Fruit fly (Drosophila melanogaster) whole organism, embryonic: ENCODE results near the gene Ltn1.

Experiments
- Adf1 ChIP-seq: fragments of 200-800 bp; sonication (Bioruptor generic); IDR thresholded peaks from 2 replicates; pipeline ENCODE4 v1.3.6; 2022; ENCODE audit warnings: missing biosample characterization, missing genetic modification characterization
- Aef1 ChIP-seq: fragments of 200-800 bp; sonication (Bioruptor generic); IDR thresholded peaks from 3 replicates; pipeline ENCODE4 v1.3.6; 2022; ENCODE audit warnings: missing biosample characterization, missing genetic modification characterization
- Atf-2 ChIP-seq: fragments of 200-800 bp; sonication (Bioruptor generic); optimal IDR thresholded peaks from 2 replicates; lab custom pipeline; 2016; ENCODE audit warnings: missing biosample characterization, missing genetic modification characterization
- B-H1 ChIP-seq: fragments of 200-800 bp; sonication (Bioruptor generic); IDR thresholded peaks from 3 replicates; pipeline ENCODE4 v1.3.6; 2022; ENCODE audit warnings: missing biosample characterization, missing genetic modification characterization
- CG10321 ChIP-seq: fragments of 200-800 bp; sonication (Bioruptor generic); IDR thresholded peaks from 2 replicates; pipeline ENCODE4 v1.3.6; 2022; ENCODE audit warnings: missing biosample characterization, missing genetic modification characterization
- CG10959 ChIP-seq: fragments of 200-800 bp; sonication (Bioruptor generic); IDR thresholded peaks from 2 replicates; pipeline ENCODE4 v1.3.6; 2022; ENCODE audit warnings: missing biosample characterization, missing genetic modification characterization
- CG11723 ChIP-seq: fragments of 200-800 bp; sonication (Bioruptor generic); optimal IDR thresholded peaks from 2 replicates; lab custom pipeline; 2017; ENCODE audit warnings: missing biosample characterization, mild to moderate bottlenecking, missing genetic modification characterization
- CG13775 ChIP-seq: fragments of 200-800 bp; sonication (Bioruptor generic); optimal IDR thresholded peaks from 3 replicates; lab custom pipeline; 2017; ENCODE audit warnings: missing biosample characterization, mild to moderate bottlenecking, missing genetic modification characterization
- CG15601 ChIP-seq: fragments of 200-800 bp; sonication (Bioruptor generic); optimal IDR thresholded peaks from 3 replicates; lab custom pipeline; 2019; ENCODE audit warnings: missing biosample characterization, mild to moderate bottlenecking, missing genetic modification characterization, moderate library complexity
- CG16813 ChIP-seq: fragments of 200-800 bp; sonication (Bioruptor generic); IDR thresholded peaks from 3 replicates; pipeline ENCODE4 v1.3.6; 2022; ENCODE audit warnings: missing biosample characterization, missing genetic modification characterization; ENCODE audit not compliant: partially characterized antibody
- CG18262 ChIP-seq: fragments of 200-800 bp; optimal IDR thresholded peaks from 3 replicates; lab custom pipeline; 2019; ENCODE audit warnings: missing biosample characterization, mild to moderate bottlenecking, missing genetic modification characterization, moderate library complexity
- CG18764 ChIP-seq: fragments of 200-800 bp; sonication (Bioruptor generic); optimal IDR thresholded peaks from 3 replicates; lab custom pipeline; 2016; ENCODE audit warnings: missing biosample characterization, missing genetic modification characterization
- CG2120 ChIP-seq: fragments of 200-800 bp; sonication (Bioruptor generic); optimal IDR thresholded peaks from 3 replicates; lab custom pipeline; 2016; ENCODE audit warnings: missing biosample characterization, missing genetic modification characterization
- CG2678 ChIP-seq: fragments of 200-800 bp; sonication (Bioruptor generic); optimal IDR thresholded peaks from 3 replicates; lab custom pipeline; 2019; ENCODE audit warnings: missing biosample characterization, mild to moderate bottlenecking, missing genetic modification characterization, moderate library complexity
- CG3407 ChIP-seq: fragments of 200-800 bp; sonication (Bioruptor generic); optimal IDR thresholded peaks from 2 replicates; lab custom pipeline; 2018; ENCODE audit warnings: missing biosample characterization, mild to moderate bottlenecking, missing genetic modification characterization
- CG3995 ChIP-seq: fragments of 200-800 bp; sonication (Bioruptor generic); optimal IDR thresholded peaks from 3 replicates; lab custom pipeline; 2016; ENCODE audit warnings: missing biosample characterization, missing genetic modification characterization
- CG6854 ChIP-seq: fragments of 200-800 bp; sonication (Bioruptor generic); optimal IDR thresholded peaks from 3 replicates; lab custom pipeline; 2017; ENCODE audit warnings: missing biosample characterization, mild to moderate bottlenecking, missing genetic modification characterization
- CG7357 ChIP-seq: fragments of 200-800 bp; sonication (Bioruptor generic); IDR thresholded peaks from 3 replicates; pipeline ENCODE4 v1.3.6; 2022; ENCODE audit warnings: missing biosample characterization, missing genetic modification characterization
- CG7928 ChIP-seq: fragments of 200-800 bp; sonication (Bioruptor generic); optimal IDR thresholded peaks from 2 replicates; lab custom pipeline; 2017; ENCODE audit warnings: missing biosample characterization, mild to moderate bottlenecking, missing genetic modification characterization
- CG7987 ChIP-seq: fragments of 200-800 bp; sonication (Bioruptor generic); optimal IDR thresholded peaks from 2 replicates; lab custom pipeline; 2018; ENCODE audit warnings: missing biosample characterization, mild to moderate bottlenecking, missing genetic modification characterization, moderate library complexity
- Chrac-16 ChIP-seq: fragments of 200-800 bp; sonication (Bioruptor generic); optimal IDR thresholded peaks from 3 replicates; lab custom pipeline; 2016; ENCODE audit warnings: missing biosample characterization, missing genetic modification characterization
- Dll ChIP-seq: fragments of 200-800 bp; sonication (Bioruptor generic); IDR thresholded peaks from 4 replicates; pipeline ENCODE4 v1.3.6; 2022; ENCODE audit warnings: missing biosample characterization, missing genetic modification characterization; ENCODE audit not compliant: partially characterized antibody
- Eip74EF ChIP-seq, 2 experiments: fragments of 200-800 bp in 1 of 2; fragments of >200 bp in 1 of 2; sonication (Bioruptor generic) in 1 of 2; optimal IDR thresholded peaks; 2 replicates each; lab custom pipeline; 2017 to 2019; ENCODE audit warnings: missing biosample characterization in 2 of 2, missing genetic modification characterization in 2 of 2, mild to moderate bottlenecking in 1 of 2, moderate library complexity in 1 of 2
- Fer2 ChIP-seq: fragments of 200-800 bp; sonication (Bioruptor generic); optimal IDR thresholded peaks from 2 replicates; lab custom pipeline; 2018; ENCODE audit warnings: missing biosample characterization, mild to moderate bottlenecking, missing genetic modification characterization, moderate library complexity
- Hmx ChIP-seq: fragments of 200-800 bp; sonication (Bioruptor generic); optimal IDR thresholded peaks from 2 replicates; lab custom pipeline; 2016; ENCODE audit warnings: missing biosample characterization, missing genetic modification characterization
- Lhr ChIP-seq: fragments of 200-800 bp; sonication (Bioruptor generic); optimal IDR thresholded peaks from 3 replicates; lab custom pipeline; 2017; ENCODE audit warnings: mild to moderate bottlenecking, missing biosample characterization, missing genetic modification reagents, missing genetic modification characterization
- Nf-YC ChIP-seq: fragments of 200-800 bp; optimal IDR thresholded peaks from 3 replicates; lab custom pipeline; 2019; ENCODE audit warnings: missing biosample characterization, mild to moderate bottlenecking, missing genetic modification characterization, moderate library complexity
- Side ChIP-seq: fragments of 200-800 bp; sonication (Bioruptor generic); optimal IDR thresholded peaks from 2 replicates; lab custom pipeline; 2016; ENCODE audit warnings: missing biosample characterization, missing genetic modification characterization
- Sox100B ChIP-seq: fragments of 200-800 bp; sonication (Bioruptor generic); optimal IDR thresholded peaks from 3 replicates; lab custom pipeline; 2018; ENCODE audit warnings: missing biosample characterization, mild to moderate bottlenecking, missing genetic modification characterization
- ab ChIP-seq: fragments of 200-800 bp; sonication (Bioruptor generic); optimal IDR thresholded peaks from 2 replicates; lab custom pipeline; 2016; ENCODE audit warnings: missing biosample characterization, missing genetic modification characterization
- aop ChIP-seq: fragments of 200-800 bp; sonication (Bioruptor generic); IDR thresholded peaks from 2 replicates; pipeline ENCODE4 v1.3.6; 2022; ENCODE audit warnings: missing biosample characterization, missing genetic modification characterization
- ara ChIP-seq: fragments of 200-800 bp; sonication (Bioruptor generic); IDR thresholded peaks from 2 replicates; pipeline ENCODE4 v1.3.6; 2022; ENCODE audit warnings: missing biosample characterization, missing genetic modification characterization
- bab2 ChIP-seq: fragments of 200-800 bp; sonication (Bioruptor generic); optimal IDR thresholded peaks from 2 replicates; lab custom pipeline; 2016; ENCODE audit warnings: missing biosample characterization, missing genetic modification characterization
- cas ChIP-seq: fragments of 200-800 bp; sonication (Bioruptor generic); IDR thresholded peaks from 2 replicates; pipeline ENCODE4 v1.3.6; 2022; ENCODE audit warnings: missing biosample characterization, missing genetic modification characterization
- crp ChIP-seq, 2 experiments: fragments of 200-800 bp; sonication (Bioruptor generic); optimal IDR thresholded peaks; 2 replicates in 1 of 2; 3 replicates in 1 of 2; lab custom pipeline; 2017; ENCODE audit warnings: missing biosample characterization in 2 of 2, missing genetic modification characterization in 2 of 2, mild to moderate bottlenecking in 1 of 2, moderate library complexity in 1 of 2
- cwo ChIP-seq: fragments of 200-800 bp; sonication (Bioruptor generic); optimal IDR thresholded peaks from 3 replicates; lab custom pipeline; 2017; ENCODE audit warnings: missing biosample characterization, missing genetic modification characterization, mild to moderate bottlenecking, moderate library complexity, missing genetic modification reagents
- dmrt99B ChIP-seq: fragments of 200-800 bp; sonication (Bioruptor generic); optimal IDR thresholded peaks from 2 replicates; lab custom pipeline; 2018; ENCODE audit warnings: missing biosample characterization, mild to moderate bottlenecking, missing genetic modification characterization, moderate library complexity
- en ChIP-seq: fragments of 200-800 bp; sonication (Bioruptor generic); optimal IDR thresholded peaks from 2 replicates; lab custom pipeline; 2016; ENCODE audit warnings: missing biosample characterization, missing genetic modification characterization
- eyg ChIP-seq: fragments of 200-800 bp; sonication (Bioruptor generic); optimal IDR thresholded peaks from 3 replicates; lab custom pipeline; 2016; ENCODE audit warnings: missing biosample characterization, missing genetic modification characterization
- hkb ChIP-seq, 2 experiments: fragments of 200-800 bp in 1 of 2; fragments of >200 bp in 1 of 2; sonication (Bioruptor generic) in 1 of 2; IDR thresholded peaks in 1 of 2; optimal IDR thresholded peaks in 1 of 2; 2 replicates each; pipeline versions ENCODE4 v1.3.6 to Lab custom; 2017 to 2022; ENCODE audit warnings: missing biosample characterization in 1 of 2, missing genetic modification characterization in 1 of 2
- inv ChIP-seq: fragments of 200-800 bp; sonication (Bioruptor generic); IDR thresholded peaks from 2 replicates; pipeline ENCODE4 v1.3.6; 2022; ENCODE audit warnings: missing biosample characterization, missing genetic modification characterization; ENCODE audit not compliant: partially characterized antibody
- luna ChIP-seq: fragments of 200-800 bp; sonication (Bioruptor generic); optimal IDR thresholded peaks from 2 replicates; lab custom pipeline; 2016; ENCODE audit warnings: missing biosample characterization, missing genetic modification characterization
- nom ChIP-seq: fragments of 200-800 bp; sonication (Bioruptor generic); optimal IDR thresholded peaks from 2 replicates; lab custom pipeline; 2017; ENCODE audit warnings: missing biosample characterization, missing genetic modification characterization, mild to moderate bottlenecking, moderate library complexity, missing genetic modification reagents
- otp ChIP-seq: fragments of 200-800 bp; sonication (Bioruptor generic); IDR thresholded peaks from 3 replicates; pipeline ENCODE4, ENCODE4 v1.3.6; 2022; ENCODE audit warnings: missing biosample characterization, missing genetic modification characterization
- p53 ChIP-seq: fragments of 200-800 bp; sonication (Bioruptor generic); optimal IDR thresholded peaks from 2 replicates; lab custom pipeline; 2016; ENCODE audit warnings: missing biosample characterization, missing genetic modification characterization
- ranshi ChIP-seq: fragments of 200-800 bp; sonication (Bioruptor generic); IDR thresholded peaks from 2 replicates; pipeline ENCODE4 v1.3.6; 2022; ENCODE audit warnings: missing biosample characterization, missing genetic modification characterization
- sd ChIP-seq: fragments of 200-800 bp; sonication (Bioruptor generic); optimal IDR thresholded peaks from 3 replicates; lab custom pipeline; 2018; ENCODE audit warnings: missing biosample characterization, mild to moderate bottlenecking, missing genetic modification characterization, moderate library complexity
- toy ChIP-seq: fragments of 200-800 bp; sonication (Bioruptor generic); IDR thresholded peaks from 2 replicates; pipeline ENCODE4 v1.3.6; 2022; ENCODE audit warnings: missing biosample characterization, missing genetic modification characterization
- vfl ChIP-seq: fragments of 200-800 bp; sonication (Bioruptor generic); optimal IDR thresholded peaks from 2 replicates; lab custom pipeline; 2016; ENCODE audit warnings: missing biosample characterization, missing genetic modification characterization

The Ltn1 gene

dm6 chr3L:19590422-19590821 lies 38.3 kb upstream of the Ltn1 start, which contains the start of gene CG14100 (continued):
- TF ChIP-seq CG6854 (GFP tag; lab: Kevin White, UChicago) (peak; percentile 100), Lhr (GFP tag; lab: Kevin White, UChicago) (peak; percentile 100), hkb (optimal IDR thresholded peaks at IDR 0.05; lab: Kevin White, UChicago) (no peak), hkb (GFP tag; IDR thresholded peaks at IDR 0.05; lab: Robert Waterston, UW) (peak; percentile 100), B-H1 (GFP tag; lab: Robert Waterston, UW) (peak; percentile 100), Sox100B (GFP tag; lab: Kevin White, UChicago) (peak; percentile 100), CG7987 (peak; percentile 100), CG3407 (GFP tag; lab: Kevin White, UChicago) (peak; percentile 99), Aef1 (GFP tag; lab: Robert Waterston, UW) (peak; percentile 100), ranshi (peak; percentile 100), Adf1 (peak; percentile 97), CG18764 (GFP tag; lab: Kevin White, UChicago) (peak; percentile 100), CG15601 (tag; lab: Kevin White, UChicago) (peak; percentile 100), toy (GFP tag; lab: Robert Waterston, UW) (peak; percentile 100), CG2120 (GFP tag; lab: Kevin White, UChicago) (peak; percentile 100), crp (GFP tag; optimal IDR thresholded peaks at IDR 0.05; lab: Kevin White, UChicago) (peak; percentile 94 to 95), Dll (GFP tag; lab: Robert Waterston, UW) (0 out of 4 replicates have a peak, but pooled peaks have one; percentile 52), aop (GFP tag; lab: Robert Waterston, UW) (peak; percentile 100), bab2 (GFP tag; lab: Kevin White, UChicago) (peak; percentile 100), eyg (GFP tag; lab: Kevin White, UChicago) (peak; percentile 100), sd (tag; lab: Kevin White, UChicago) (peak; percentile 100), CG3995 (GFP tag; lab: Kevin White, UChicago) (peak; percentile 94), cas (GFP tag; lab: Robert Waterston, UW) (peak; percentile 100), Nf-YC (tag; lab: Kevin White, UChicago) (peak; percentile 97), nom (GFP tag; lab: Kevin White, UChicago) (peak; percentile 100), dmrt99B (tag; lab: Kevin White, UChicago) (peak; percentile 100), luna (GFP tag; lab: Kevin White, UChicago) (peak; percentile 100), ab (GFP tag; lab: Kevin White, UChicago) (peak; percentile 100), Chrac-16 (GFP tag; lab: Kevin White, UChicago) (peak; percentile 100), CG11723 (peak; percentile 100), CG16813 (no peak), en (GFP tag; lab: Kevin White, UChicago) (peak; percentile 100), CG10321 (peak; percentile 94), p53 (peak; percentile 100), inv (GFP tag; lab: Robert Waterston, UW) (peak; percentile 39; the same call in 1 of the 2 replicates), vfl (GFP tag; lab: Kevin White, UChicago) (peak; percentile 100), CG7357 (GFP tag; lab: Robert Waterston, UW) (peak; percentile 100), CG13775 (GFP tag; lab: Kevin White, UChicago) (peak; percentile 100), CG7928 (GFP tag; lab: Kevin White, UChicago) (peak; percentile 96), Hmx (GFP tag; lab: Kevin White, UChicago) (peak; percentile 99), Side (peak; percentile 100), Eip74EF (GFP tag; optimal IDR thresholded peaks at IDR 0.05; lab: Kevin White, UChicago) (peak in 1 of 2 experiments; percentile 100), CG10959 (peak; percentile 100), ara (GFP tag; lab: Robert Waterston, UW) (peak; percentile 100), Atf-2 (GFP tag; lab: Kevin White, UChicago) (peak; percentile 100), CG2678 (peak; percentile 100), cwo (GFP tag; lab: Kevin White, UChicago) (peak; percentile 99), CG18262 (tag; lab: Kevin White, UChicago) (peak; percentile 100), Fer2 (tag; lab: Kevin White, UChicago) (peak; percentile 100), otp (GFP tag; lab: Robert Waterston, UW) (peak; percentile 100)
